Worm (Caenorhabditis elegans): ENCODE results near the gene srh-72.

Gene srh-72

ce11 chrII:1624572-1624971, 15.8 kb downstream of the srh-72 start, which contains the start of gene fbxa-160:
Gene fbxa-160 (minus strand): TSS chrII:1624672.
- TF ChIP-seq him-1 (tag; optimal IDR thresholded peaks at IDR 0.05) (no peak), dao-5 (tag; optimal IDR thresholded peaks at IDR 0.05) (no peak), W03F9.2 (tag; optimal IDR thresholded peaks at IDR 0.05) (no peak)

- no peak for TF ChIP-seq W03F9.2 (tag; optimal IDR thresholded peaks at IDR 0.05)
Observed at ce11 chrII:1621795-1622194, 18.6 kb downstream of the srh-72 start.

- no peak for TF ChIP-seq W03F9.2 (tag; optimal IDR thresholded peaks at IDR 0.05)
- TF ChIP-seq dao-5 (tag; optimal IDR thresholded peaks at IDR 0.05), result no peak
- TF ChIP-seq him-1 (tag; optimal IDR thresholded peaks at IDR 0.05), result no peak
Observed at ce11 chrII:1621180-1621579, 19.2 kb downstream of the srh-72 start, which contains the start of gene fbxa-158. Gene fbxa-158 (minus strand): TSS chrII:1621280.

ce11 chrII:1618948-1619347, 21.4 kb downstream of the srh-72 start, which contains the start of gene fbxa-166:
Gene fbxa-166 (minus strand): TSS chrII:1619048.
- TF ChIP-seq him-1 (tag; optimal IDR thresholded peaks at IDR 0.05) (no peak), dao-5 (tag; optimal IDR thresholded peaks at IDR 0.05) (no peak), W03F9.2 (tag; optimal IDR thresholded peaks at IDR 0.05) (no peak)

- TF ChIP-seq him-1 (tag; optimal IDR thresholded peaks at IDR 0.05), result no peak
- no peak for TF ChIP-seq W03F9.2 (tag; optimal IDR thresholded peaks at IDR 0.05)
- TF ChIP-seq dao-5 (tag; optimal IDR thresholded peaks at IDR 0.05), result no peak
Observed at ce11 chrII:1616382-1616781, 24.0 kb downstream of the srh-72 start, which contains the start of gene fbxa-165. Gene fbxa-165 (minus strand): TSS chrII:1616482.

- no peak for TF ChIP-seq him-1 (tag; optimal IDR thresholded peaks at IDR 0.05)
- no peak for TF ChIP-seq W03F9.2 (tag; optimal IDR thresholded peaks at IDR 0.05)
- TF ChIP-seq dao-5 (tag; optimal IDR thresholded peaks at IDR 0.05), result no peak
Observed at ce11 chrII:1613972-1614371, 26.4 kb downstream of the srh-72 start, which contains the start of gene fbxa-164. Gene fbxa-164 (minus strand): TSS chrII:1614072.

ce11 chrII:1610630-1611029, 29.8 kb downstream of the srh-72 start, which contains the start of gene fbxa-163:
Gene fbxa-163 (minus strand): TSS chrII:1610730.
- TF ChIP-seq him-1 (tag; optimal IDR thresholded peaks at IDR 0.05) (no peak), W03F9.2 (tag; optimal IDR thresholded peaks at IDR 0.05) (no peak), dao-5 (tag; optimal IDR thresholded peaks at IDR 0.05) (no peak)

- TF ChIP-seq W03F9.2 (tag; optimal IDR thresholded peaks at IDR 0.05) (no peak), him-1 (tag; optimal IDR thresholded peaks at IDR 0.05) (no peak), dao-5 (tag; optimal IDR thresholded peaks at IDR 0.05) (no peak)
Observed at ce11 chrII:1608915-1609314, 31.5 kb downstream of the srh-72 start.

ce11 chrII:1607575-1607974, 32.8 kb downstream of the srh-72 start:
- no peak for TF ChIP-seq W03F9.2 (tag; optimal IDR thresholded peaks at IDR 0.05)
- no peak for TF ChIP-seq him-1 (tag; optimal IDR thresholded peaks at IDR 0.05)
- TF ChIP-seq dao-5 (tag; optimal IDR thresholded peaks at IDR 0.05), result no peak

ce11 chrII:1606079-1606478, 34.3 kb downstream of the srh-72 start, which contains the start of gene bath-33:
Gene bath-33 (minus strand): TSS chrII:1606179.
- TF ChIP-seq dao-5 (tag; optimal IDR thresholded peaks at IDR 0.05), result no peak
- no peak for TF ChIP-seq him-1 (tag; optimal IDR thresholded peaks at IDR 0.05)
- TF ChIP-seq W03F9.2 (tag; optimal IDR thresholded peaks at IDR 0.05), result no peak

ce11 chrII:1605010-1605409, 35.4 kb downstream of the srh-72 start:
- TF ChIP-seq dao-5 (tag; optimal IDR thresholded peaks at IDR 0.05) (no peak), W03F9.2 (tag; optimal IDR thresholded peaks at IDR 0.05) (no peak), him-1 (tag; optimal IDR thresholded peaks at IDR 0.05) (no peak)

- TF ChIP-seq W03F9.2 (tag; optimal IDR thresholded peaks at IDR 0.05) (no peak), dao-5 (tag; optimal IDR thresholded peaks at IDR 0.05) (no peak), him-1 (tag; optimal IDR thresholded peaks at IDR 0.05) (no peak)
Observed at ce11 chrII:1603049-1603448, 37.3 kb downstream of the srh-72 start.

- TF ChIP-seq dao-5 (tag; optimal IDR thresholded peaks at IDR 0.05), result no peak
- TF ChIP-seq W03F9.2 (tag; optimal IDR thresholded peaks at IDR 0.05), result no peak
- TF ChIP-seq him-1 (tag; optimal IDR thresholded peaks at IDR 0.05), result no peak
Observed at ce11 chrII:1601507-1601906, 38.9 kb downstream of the srh-72 start, which contains the start of gene bath-47. Gene bath-47 (plus strand): TSS chrII:1601811.

ce11 chrII:1600661-1601060, 39.7 kb downstream of the srh-72 start, which contains the start of gene bath-26:
Gene bath-26 (minus strand): TSS chrII:1600761.
- TF ChIP-seq him-1 (tag; optimal IDR thresholded peaks at IDR 0.05) (no peak), W03F9.2 (tag; optimal IDR thresholded peaks at IDR 0.05) (no peak), dao-5 (tag; optimal IDR thresholded peaks at IDR 0.05) (no peak)
